Worm (Caenorhabditis elegans) whole organism, late embryonic: Measurements from ENCODE around the gene col-98.

Source experiments
- C08G9.2 ChIP-seq: sonication (generic microtip); optimal IDR thresholded peaks from 2 replicates; lab custom pipeline; 2016; ENCODE audit warnings: mild to moderate bottlenecking, missing genetic modification characterization, moderate library complexity, missing compliant biosample characterization
- F13H6.1 ChIP-seq: sonication (generic microtip); optimal IDR thresholded peaks from 2 replicates; lab custom pipeline; 2016; ENCODE audit warnings: missing genetic modification characterization, missing compliant biosample characterization
- K09A11.1 ChIP-seq: sonication (generic microtip); optimal IDR thresholded peaks from 2 replicates; lab custom pipeline; 2017; ENCODE audit warnings: antibody characterized with exemption, mild to moderate bottlenecking, missing genetic modification characterization, missing compliant biosample characterization; ENCODE audit not compliant: insufficient read depth
- T23F11.4 ChIP-seq: fragments of 200-800 bp; sonication (Bioruptor generic); optimal IDR thresholded peaks from 2 replicates; lab custom pipeline; 2018; ENCODE audit warnings: mild to moderate bottlenecking, missing genetic modification characterization, missing compliant biosample characterization
- ama-1 ChIP-seq: fragments of 150-350 bp; optimal IDR thresholded peaks from 2 replicates; lab custom pipeline; 2014
- ceh-14 ChIP-seq: sonication (generic microtip); optimal IDR thresholded peaks from 2 replicates; lab custom pipeline; 2016; ENCODE audit warnings: missing genotype, missing genetic modification characterization, missing compliant biosample characterization
- ceh-18 ChIP-seq: sonication (generic microtip); optimal IDR thresholded peaks from 2 replicates; lab custom pipeline; 2016; ENCODE audit warnings: missing genetic modification characterization, missing compliant biosample characterization
- ceh-19 ChIP-seq: fragments of 200-800 bp; sonication (Bioruptor generic); optimal IDR thresholded peaks from 2 replicates; lab custom pipeline; 2018; ENCODE audit warnings: mild to moderate bottlenecking, missing genetic modification characterization, missing compliant biosample characterization
- ceh-2 ChIP-seq: sonication (generic microtip); optimal IDR thresholded peaks from 2 replicates; lab custom pipeline; 2016; ENCODE audit warnings: missing genotype, missing genetic modification characterization, missing compliant biosample characterization
- ceh-24 ChIP-seq: sonication (generic microtip); optimal IDR thresholded peaks from 2 replicates; lab custom pipeline; 2016; ENCODE audit warnings: mild to moderate bottlenecking, missing genetic modification characterization, missing compliant biosample characterization
- ceh-31 ChIP-seq: sonication (generic microtip); optimal IDR thresholded peaks from 2 replicates; lab custom pipeline; 2016; ENCODE audit warnings: missing genetic modification characterization, missing compliant biosample characterization
- ceh-45 ChIP-seq: fragments of 200-800 bp; sonication (Bioruptor generic); IDR thresholded peaks from 2 replicates; pipeline ENCODE4 v1.3.6; 2022; ENCODE audit warnings: missing genetic modification reagents, missing genetic modification characterization, missing compliant biosample characterization
- ceh-48 ChIP-seq: sonication (generic microtip); optimal IDR thresholded peaks from 2 replicates; lab custom pipeline; 2016; ENCODE audit warnings: missing genetic modification characterization, inconsistent platforms, missing compliant biosample characterization
- dve-1 ChIP-seq: sonication (generic microtip); optimal IDR thresholded peaks from 2 replicates; lab custom pipeline; 2017; ENCODE audit warnings: antibody characterized with exemption, mild to moderate bottlenecking, missing genetic modification characterization, missing compliant biosample characterization
- elt-2 ChIP-seq: sonication (generic microtip); optimal IDR thresholded peaks from 2 replicates; lab custom pipeline; 2016; ENCODE audit warnings: missing genetic modification reagents, missing genetic modification characterization, missing compliant biosample characterization
- eyg-1 ChIP-seq: sonication (generic microtip); optimal IDR thresholded peaks from 2 replicates; lab custom pipeline; 2016; ENCODE audit warnings: missing genotype, missing genetic modification characterization, missing compliant biosample characterization
- fkh-6 ChIP-seq: sonication (generic microtip); optimal IDR thresholded peaks from 2 replicates; lab custom pipeline; 2016; ENCODE audit warnings: missing genetic modification characterization, missing compliant biosample characterization
- gmeb-2 ChIP-seq: sonication (generic microtip); optimal IDR thresholded peaks from 2 replicates; lab custom pipeline; 2016; ENCODE audit warnings: missing genetic modification characterization, inconsistent platforms, missing compliant biosample characterization
- hlh-13 ChIP-seq: fragments of 200-800 bp; sonication (Bioruptor generic); optimal IDR thresholded peaks from 2 replicates; lab custom pipeline; 2018; ENCODE audit warnings: mild to moderate bottlenecking, missing genetic modification characterization, missing compliant biosample characterization
- hlh-15 ChIP-seq: sonication (generic microtip); optimal IDR thresholded peaks from 2 replicates; lab custom pipeline; 2016; ENCODE audit warnings: missing genetic modification characterization, missing compliant biosample characterization
- hlh-30 ChIP-seq: sonication (generic microtip); optimal IDR thresholded peaks from 2 replicates; lab custom pipeline; 2017; ENCODE audit warnings: antibody characterized with exemption, missing genetic modification characterization, missing compliant biosample characterization; ENCODE audit not compliant: insufficient read depth
- lim-6 ChIP-seq: sonication (generic microtip); optimal IDR thresholded peaks from 2 replicates; lab custom pipeline; 2016; ENCODE audit warnings: missing genetic modification characterization, missing compliant biosample characterization
- madf-2 ChIP-seq: sonication (generic microtip); optimal IDR thresholded peaks from 2 replicates; lab custom pipeline; 2017; ENCODE audit warnings: missing genetic modification characterization, missing compliant biosample characterization
- nfya-1 ChIP-seq: sonication (generic microtip); optimal IDR thresholded peaks from 2 replicates; lab custom pipeline; 2017; ENCODE audit warnings: missing genetic modification characterization, mild to moderate bottlenecking, missing compliant biosample characterization, antibody characterized with exemption, moderate library complexity
- pag-3 ChIP-seq: sonication (generic microtip); optimal IDR thresholded peaks from 2 replicates; lab custom pipeline; 2016; ENCODE audit warnings: missing compliant biosample characterization, missing genetic modification characterization, borderline replicate concordance
- pax-1 ChIP-seq: fragments of 150-350 bp; optimal IDR thresholded peaks from 2 replicates; lab custom pipeline; 2014; ENCODE audit warnings: missing biosample characterization, missing genetic modification characterization
- pha-2 ChIP-seq: sonication (generic microtip); optimal IDR thresholded peaks from 2 replicates; lab custom pipeline; 2017; ENCODE audit warnings: mild to moderate bottlenecking, missing genetic modification characterization, missing compliant biosample characterization
- pqm-1 ChIP-seq: sonication (generic microtip); optimal IDR thresholded peaks from 2 replicates; lab custom pipeline; 2016; ENCODE audit warnings: missing genetic modification characterization, missing compliant biosample characterization
- pros-1 ChIP-seq: fragments of 150-350 bp; optimal IDR thresholded peaks from 2 replicates; lab custom pipeline; 2014; ENCODE audit warnings: missing biosample characterization, missing genetic modification reagents, missing genetic modification characterization
- ref-2 ChIP-seq: sonication (generic microtip); optimal IDR thresholded peaks from 2 replicates; lab custom pipeline; 2016; ENCODE audit warnings: missing genetic modification characterization, missing compliant biosample characterization
- sox-2 ChIP-seq: fragments of 200-800 bp; sonication (Bioruptor generic); IDR thresholded peaks from 2 replicates; pipeline ENCODE4 v1.3.6; 2022; ENCODE audit warnings: missing genetic modification reagents, missing genetic modification characterization, missing compliant biosample characterization
- sox-4 ChIP-seq: sonication (generic microtip); optimal IDR thresholded peaks from 2 replicates; lab custom pipeline; 2017; ENCODE audit warnings: mild to moderate bottlenecking, missing genetic modification characterization, inconsistent platforms, missing compliant biosample characterization
- tbx-2 ChIP-seq: sonication (generic microtip); optimal IDR thresholded peaks from 2 replicates; lab custom pipeline; 2016; ENCODE audit warnings: missing genetic modification characterization, missing compliant biosample characterization
- tbx-7 ChIP-seq: sonication (generic microtip); optimal IDR thresholded peaks from 2 replicates; lab custom pipeline; 2016; ENCODE audit warnings: missing genotype, missing genetic modification characterization, missing compliant biosample characterization
- ttx-3 ChIP-seq: sonication (generic microtip); optimal IDR thresholded peaks from 2 replicates; lab custom pipeline; 2016; ENCODE audit warnings: missing genetic modification reagents, missing genetic modification characterization, missing compliant biosample characterization
- unc-3 ChIP-seq, 2 experiments: fragments of 200-800 bp in 1 of 2; sonication (Bioruptor generic) in 1 of 2; sonication (generic microtip) in 1 of 2; conservative IDR thresholded peaks in 1 of 2; optimal IDR thresholded peaks in 1 of 2; 2 replicates each; pipeline versions ENCODE4 v1.3.6 to Lab custom; 2016 to 2022; ENCODE audit warnings: missing compliant biosample characterization in 2 of 2, missing genetic modification characterization in 2 of 2, missing genetic modification reagents in 1 of 2
- unc-42 ChIP-seq: sonication (generic microtip); optimal IDR thresholded peaks from 2 replicates; lab custom pipeline; 2016; ENCODE audit warnings: missing genotype, missing genetic modification characterization, missing compliant biosample characterization
- unc-55 ChIP-seq: sonication (generic microtip); optimal IDR thresholded peaks from 2 replicates; lab custom pipeline; 2017; ENCODE audit warnings: missing biosample characterization, missing genetic modification reagents, missing genetic modification characterization
- unc-86 ChIP-seq: sonication (generic microtip); optimal IDR thresholded peaks from 2 replicates; lab custom pipeline; 2016; ENCODE audit warnings: missing genetic modification characterization, missing compliant biosample characterization
- ztf-16 ChIP-seq: sonication (generic microtip); optimal IDR thresholded peaks from 2 replicates; lab custom pipeline; 2017; ENCODE audit warnings: missing genetic modification characterization, missing compliant biosample characterization

col-98 gene

DNA sequence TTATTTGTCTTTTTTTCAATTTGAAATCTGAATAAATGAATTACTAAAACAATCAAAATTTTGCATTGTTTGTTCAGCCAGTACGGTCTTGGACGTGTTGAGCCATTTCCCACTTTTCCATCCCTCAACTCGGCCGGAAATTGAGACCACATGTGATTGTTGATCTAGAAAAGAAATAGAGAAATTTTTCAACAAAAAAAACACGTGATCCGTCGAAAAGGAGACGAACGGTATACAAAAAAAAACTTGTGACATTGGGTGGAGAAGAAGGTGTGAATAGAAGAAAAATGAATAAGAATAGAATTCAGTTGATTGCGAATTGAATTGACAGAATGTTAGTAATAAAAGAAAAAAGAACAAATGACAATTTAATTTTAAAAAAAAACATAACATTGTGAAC, 37.9 kb downstream of the col-98 start:
- TF ChIP-seq ceh-31, result no peak
- peak; percentile 21 for TF ChIP-seq hlh-30 (tag; lab: Kevin White, UChicago)

DNA sequence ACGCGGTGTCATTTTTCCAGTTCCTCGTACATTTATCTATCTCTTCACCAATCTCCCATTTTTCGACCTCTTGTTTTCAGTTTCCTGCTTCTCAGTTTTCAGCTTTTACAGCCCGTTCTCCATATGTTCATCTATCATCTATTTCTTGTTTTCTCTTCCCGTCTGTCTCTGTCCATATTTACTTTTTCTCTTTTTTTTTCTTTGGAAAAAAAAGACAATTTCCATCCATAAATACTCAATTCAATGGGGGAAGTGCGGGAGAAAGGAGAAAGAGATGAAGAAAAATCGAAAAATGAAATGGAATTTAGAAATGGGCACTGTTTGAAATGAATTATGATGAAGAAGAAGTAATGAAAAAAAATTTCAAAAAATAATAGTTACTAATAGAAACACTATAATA, 39.3 kb downstream of the col-98 start:
- no peak for TF ChIP-seq ref-2
- TF ChIP-seq gmeb-2 (tag; lab: Kevin White, UChicago), result no peak
- no peak for TF ChIP-seq unc-55
- no peak for TF ChIP-seq unc-42
- no peak for TF ChIP-seq K09A11.1 (tag; lab: Kevin White, UChicago)
- TF ChIP-seq elt-2 (tag; lab: Kevin White, UChicago), result no peak
- TF ChIP-seq hlh-13 (GFP tag; lab: Kevin White, UChicago), result no peak
- TF ChIP-seq, all 69 proteins: peak for 0

DNA sequence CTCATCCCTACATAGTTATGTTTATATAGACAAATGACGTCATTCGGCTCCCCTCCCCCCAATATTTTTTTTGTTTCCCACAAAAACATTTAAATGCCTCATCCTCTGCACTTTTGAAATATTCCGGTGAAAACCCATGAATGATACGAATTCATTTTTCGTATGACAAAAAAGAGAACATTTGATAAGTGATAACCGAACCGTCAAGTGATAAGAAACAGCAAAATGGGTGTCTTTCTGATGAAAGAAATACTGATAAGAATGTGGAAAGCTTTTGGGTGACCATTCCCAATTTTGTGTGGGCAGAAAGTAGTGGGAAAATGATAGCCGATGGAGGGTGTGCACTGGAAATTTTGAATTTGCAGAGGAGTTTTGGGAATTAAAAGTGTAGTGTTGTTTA, 40.5 kb downstream of the col-98 start:
- TF ChIP-seq tbx-7 (tag; lab: Kevin White, UChicago), result no peak
- TF ChIP-seq elt-2 (tag; lab: Kevin White, UChicago), result peak; percentile 94
- TF ChIP-seq F13H6.1, result no peak

DNA sequence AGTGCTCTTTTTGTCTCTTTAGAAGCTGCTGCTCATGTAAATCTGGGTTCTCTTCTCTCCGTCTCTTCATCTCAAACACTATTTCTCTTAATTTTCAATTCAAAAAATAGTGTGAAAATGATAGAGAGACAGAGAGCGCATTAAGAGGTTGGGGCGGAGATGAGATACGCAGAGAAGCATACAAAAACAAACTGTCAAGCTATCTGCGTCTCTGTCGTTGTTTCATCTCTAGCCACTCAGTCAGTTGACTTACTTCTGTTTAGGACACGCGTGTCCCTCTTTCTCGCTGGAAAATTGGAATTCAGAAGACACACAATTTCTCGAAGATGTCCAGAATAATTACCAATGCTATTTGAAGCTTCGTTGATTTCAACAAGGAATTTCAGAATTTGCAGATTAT, 42.3 kb downstream of the col-98 start:
- TF ChIP-seq K09A11.1 (tag; lab: Kevin White, UChicago) (peak; percentile 17), madf-2 (no peak), unc-3 (GFP tag; conservative IDR thresholded peaks at IDR 0.05; lab: Robert Waterston, UW) (no peak), unc-3 (tag; optimal IDR thresholded peaks at IDR 0.05; lab: Kevin White, UChicago) (peak; percentile 19), ceh-31 (peak; percentile 83), hlh-15 (tag; lab: Kevin White, UChicago) (no peak), dve-1 (tag; lab: Kevin White, UChicago) (peak; percentile 88), ama-1 (peak; percentile 95), pqm-1 (tag; lab: Kevin White, UChicago) (no peak), pax-1 (tag; lab: Kevin White, UChicago) (peak; percentile 82), ceh-45 (GFP tag; lab: Robert Waterston, UW) (no peak), eyg-1 (peak; percentile 44), lim-6 (tag; lab: Kevin White, UChicago) (no peak), nfya-1 (tag; lab: Kevin White, UChicago) (peak; percentile 82), ceh-14 (no peak), hlh-30 (tag; lab: Kevin White, UChicago) (peak; percentile 90), tbx-2 (tag; lab: Kevin White, UChicago) (peak; percentile 52), unc-42 (peak; percentile 96), unc-55 (peak; percentile 89), pag-3 (tag; lab: Kevin White, UChicago) (no peak), ceh-18 (peak; percentile 60), pros-1 (tag; lab: Kevin White, UChicago) (peak; percentile 59)

DNA sequence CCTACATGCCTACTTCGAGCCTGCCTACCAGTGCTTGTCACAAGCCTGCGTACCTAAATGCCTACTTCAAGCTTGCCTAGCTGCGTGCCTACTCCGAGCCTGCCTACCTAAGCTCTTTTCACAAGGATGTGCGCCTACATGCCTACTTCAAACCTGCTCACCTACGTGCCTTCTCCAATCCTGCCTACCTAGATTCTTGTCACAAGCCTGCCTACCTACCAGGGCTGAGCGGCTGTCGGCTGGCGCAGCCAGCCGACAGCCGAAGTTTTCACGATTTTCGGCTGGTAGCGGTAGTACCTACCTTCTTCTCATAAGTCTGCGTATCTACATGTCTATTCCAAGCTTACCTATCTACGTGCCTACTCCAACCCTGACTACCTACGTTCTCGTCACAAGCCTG, 42.9 kb downstream of the col-98 start:
- TF ChIP-seq eyg-1 (no peak), pha-2 (tag; lab: Kevin White, UChicago) (no peak), pag-3 (tag; lab: Kevin White, UChicago) (no peak), madf-2 (peak; percentile 6), ttx-3 (tag; lab: Kevin White, UChicago) (no peak), sox-2 (GFP tag; lab: Robert Waterston, UW) (no peak)

DNA sequence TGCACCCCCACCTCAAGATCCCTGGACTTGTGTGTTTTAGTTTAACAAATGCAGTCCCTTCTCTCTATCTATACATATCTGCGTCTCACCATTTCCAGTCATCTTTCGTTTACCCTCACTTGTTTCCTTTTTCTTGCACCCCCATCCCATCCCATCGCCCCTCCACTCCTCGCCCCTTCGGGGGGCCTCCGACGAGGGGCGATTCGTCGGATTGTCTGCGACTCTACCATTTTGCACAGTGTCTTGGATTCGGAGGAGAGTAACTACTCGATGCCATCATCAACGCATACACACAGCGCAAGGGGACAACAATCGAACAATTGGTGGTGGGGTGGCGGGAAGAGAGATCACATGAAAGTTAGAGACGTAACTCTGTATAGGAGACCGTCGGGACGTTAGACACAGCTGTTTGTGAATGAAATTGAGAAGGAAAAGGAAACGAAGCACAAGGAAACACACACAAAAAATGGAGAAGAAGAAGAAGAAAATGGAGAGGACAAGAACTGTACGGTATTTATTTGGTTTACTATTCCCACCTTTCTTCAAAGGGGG, 43.7 kb downstream of the col-98 start:
- peak; percentile 2 for TF ChIP-seq ztf-16 (tag; lab: Kevin White, UChicago)
- TF ChIP-seq hlh-30 (tag; lab: Kevin White, UChicago), result peak; percentile 93
- TF ChIP-seq pros-1 (tag; lab: Kevin White, UChicago), result peak; percentile 100
- TF ChIP-seq pqm-1 (tag; lab: Kevin White, UChicago), result no peak
- TF ChIP-seq T23F11.4, result peak; percentile 75
- no peak for TF ChIP-seq fkh-6 (tag; lab: Kevin White, UChicago)
- peak; percentile 92 for TF ChIP-seq ceh-19 (GFP tag; lab: Kevin White, UChicago)
- peak; percentile 74 for TF ChIP-seq unc-86 (tag; lab: Kevin White, UChicago)
- TF ChIP-seq lim-6 (tag; lab: Kevin White, UChicago), result peak; percentile 54
- TF ChIP-seq C08G9.2 (tag; lab: Kevin White, UChicago), result peak; percentile 64
- peak; percentile 66 for TF ChIP-seq ama-1
- TF ChIP-seq ceh-24, result no peak
- peak; percentile 94 for TF ChIP-seq F13H6.1
- no peak for TF ChIP-seq sox-4
- TF ChIP-seq elt-2 (tag; lab: Kevin White, UChicago), result peak; percentile 13
- TF ChIP-seq ceh-2, result peak; percentile 86
- TF ChIP-seq tbx-7 (tag; lab: Kevin White, UChicago), result peak; percentile 45
- TF ChIP-seq ceh-48 (tag; lab: Kevin White, UChicago), result peak; percentile 54
- TF ChIP-seq pax-1 (tag; lab: Kevin White, UChicago), result no peak
- TF ChIP-seq K09A11.1 (tag; lab: Kevin White, UChicago), result no peak
- peak; percentile 51 for TF ChIP-seq pag-3 (tag; lab: Kevin White, UChicago)
